Worm (Caenorhabditis elegans) whole organism, mixed stage, embryonic: ENCODE results near the gene T13F2.6.

Source experiments
- M03D4.4 ChIP-seq: sonication (generic microtip); optimal IDR thresholded peaks from 2 replicates; lab custom pipeline; 2017; ENCODE audit warnings: mild to moderate bottlenecking, missing genetic modification characterization, missing compliant biosample characterization
- blmp-1 ChIP-seq: fragments of 150-350 bp; optimal IDR thresholded peaks from 2 replicates; lab custom pipeline; 2014; ENCODE audit warnings: missing biosample characterization, missing genetic modification characterization
- ceh-43 ChIP-seq: fragments of 200-800 bp; sonication (Bioruptor generic); optimal IDR thresholded peaks from 2 replicates; lab custom pipeline; 2018; ENCODE audit warnings: mild to moderate bottlenecking, missing genetic modification characterization, moderate library complexity, missing compliant biosample characterization
- elt-3 ChIP-seq: fragments of 150-350 bp; optimal IDR thresholded peaks from 2 replicates; lab custom pipeline; 2014; ENCODE audit warnings: missing biosample characterization, missing genetic modification characterization
- lin-13 ChIP-seq: fragments of 150-350 bp; optimal IDR thresholded peaks from 2 replicates; lab custom pipeline; 2014; ENCODE audit warnings: missing biosample characterization, missing genetic modification characterization
- mep-1 ChIP-seq: fragments of 150-350 bp; optimal IDR thresholded peaks from 2 replicates; lab custom pipeline; 2017; ENCODE audit warnings: missing biosample characterization, missing genetic modification reagents, missing genetic modification characterization, inconsistent platforms
- mls-2 ChIP-seq: sonication (generic microtip); optimal IDR thresholded peaks from 2 replicates; lab custom pipeline; 2016; ENCODE audit warnings: mild to moderate bottlenecking, missing genetic modification characterization, moderate library complexity, missing compliant biosample characterization
- nhr-28 ChIP-seq: fragments of 150-350 bp; optimal IDR thresholded peaks from 2 replicates; lab custom pipeline; 2014; ENCODE audit warnings: missing biosample characterization, missing genetic modification characterization
- snpc-4 ChIP-seq: fragments of 150-350 bp; optimal IDR thresholded peaks from 2 replicates; lab custom pipeline; 2014; ENCODE audit warnings: missing biosample characterization, missing genetic modification characterization
- sptf-1 ChIP-seq: sonication (generic microtip); optimal IDR thresholded peaks from 2 replicates; lab custom pipeline; 2017; ENCODE audit warnings: mild to moderate bottlenecking, missing genetic modification characterization, moderate library complexity, missing compliant biosample characterization
- unc-39 ChIP-seq: fragments of 150-350 bp; optimal IDR thresholded peaks from 2 replicates; lab custom pipeline; 2014; ENCODE audit warnings: missing biosample characterization, missing genetic modification characterization
- unc-62 ChIP-seq: fragments of 150-350 bp; optimal IDR thresholded peaks from 2 replicates; lab custom pipeline; 2014; ENCODE audit warnings: missing biosample characterization, missing genetic modification reagents, missing genetic modification characterization
- zip-8 ChIP-seq: fragments of 150-350 bp; optimal IDR thresholded peaks from 2 replicates; lab custom pipeline; 2014; ENCODE audit warnings: missing biosample characterization, missing genetic modification characterization
- ztf-11 ChIP-seq: fragments of 150-350 bp; optimal IDR thresholded peaks from 2 replicates; lab custom pipeline; 2014; ENCODE audit warnings: missing biosample characterization, missing genetic modification characterization

ce11 chrIV:9738194-9738593 lies 39.9 kb upstream of the T13F2.6 start, which contains the start of gene C28D4.10:
- TF ChIP-seq elt-3 (tag; lab: Kevin White, UChicago) (no peak), zip-8 (tag; lab: Kevin White, UChicago) (no peak), snpc-4 (tag; lab: Kevin White, UChicago) (no peak), lin-13 (no peak), blmp-1 (tag; lab: Kevin White, UChicago) (no peak), unc-39 (tag; lab: Kevin White, UChicago) (no peak), nhr-28 (tag; lab: Kevin White, UChicago) (no peak), mls-2 (tag; lab: Kevin White, UChicago) (no peak), M03D4.4 (tag; lab: Kevin White, UChicago) (no peak), ceh-43 (no peak), unc-62 (GFP tag; lab: Kevin White, UChicago) (no peak), sptf-1 (tag; lab: Kevin White, UChicago) (no peak), ztf-11 (tag; lab: Kevin White, UChicago) (no peak), mep-1 (tag; lab: Kevin White, UChicago) (no peak)
